Fruit fly (Drosophila melanogaster) whole organism, embryonic: ENCODE results near the gene CG33927.

Experiments used
- Adf1 ChIP-seq: fragments of 200-800 bp; sonication (Bioruptor generic); IDR thresholded peaks from 2 replicates; pipeline ENCODE4 v1.3.6; 2022; ENCODE audit warnings: missing biosample characterization, missing genetic modification characterization
- Asciz ChIP-seq: fragments of 200-800 bp; sonication (Bioruptor generic); optimal IDR thresholded peaks from 2 replicates; lab custom pipeline; 2017; ENCODE audit warnings: missing biosample characterization, mild to moderate bottlenecking, missing genetic modification characterization, missing genetic modification reagents
- Atf3 ChIP-seq: fragments of 200-800 bp; sonication (Bioruptor generic); optimal IDR thresholded peaks from 3 replicates; lab custom pipeline; 2016; ENCODE audit warnings: missing biosample characterization, missing genetic modification characterization
- B-H1 ChIP-seq: fragments of 200-800 bp; sonication (Bioruptor generic); IDR thresholded peaks from 3 replicates; pipeline ENCODE4 v1.3.6; 2022; ENCODE audit warnings: missing biosample characterization, missing genetic modification characterization
- CG10267 ChIP-seq: fragments of 200-800 bp; sonication (Bioruptor generic); optimal IDR thresholded peaks from 2 replicates; lab custom pipeline; 2018; ENCODE audit warnings: missing biosample characterization, mild to moderate bottlenecking, missing genetic modification characterization, moderate library complexity
- CG12219 ChIP-seq: fragments of 200-800 bp; sonication (Bioruptor generic); optimal IDR thresholded peaks from 3 replicates; lab custom pipeline; 2018; ENCODE audit warnings: missing biosample characterization, mild to moderate bottlenecking, missing genetic modification characterization
- CG12744 ChIP-seq: fragments of 200-800 bp; sonication (Bioruptor generic); optimal IDR thresholded peaks from 2 replicates; lab custom pipeline; 2016; ENCODE audit warnings: missing biosample characterization, missing genetic modification characterization
- CG13296 ChIP-seq: fragments of 200-800 bp; sonication (Bioruptor generic); optimal IDR thresholded peaks from 3 replicates; lab custom pipeline; 2018; ENCODE audit warnings: missing biosample characterization, mild to moderate bottlenecking, missing genetic modification characterization
- CG1529 ChIP-seq: fragments of 200-800 bp; sonication (Bioruptor generic); optimal IDR thresholded peaks from 3 replicates; lab custom pipeline; 2018; ENCODE audit warnings: missing biosample characterization, missing genetic modification characterization
- CG17802 ChIP-seq: fragments of 200-800 bp; sonication (Bioruptor generic); optimal IDR thresholded peaks from 2 replicates; lab custom pipeline; 2018; ENCODE audit warnings: missing biosample characterization, mild to moderate bottlenecking, missing genetic modification characterization, moderate library complexity
- CG2712 ChIP-seq: fragments of 200-800 bp; optimal IDR thresholded peaks from 3 replicates; lab custom pipeline; 2019; ENCODE audit warnings: missing biosample characterization, mild to moderate bottlenecking, missing genetic modification characterization, moderate library complexity
- CG32532 ChIP-seq: fragments of 200-800 bp; sonication (Bioruptor generic); IDR thresholded peaks from 2 replicates; pipeline ENCODE4 v1.3.6; 2022; ENCODE audit warnings: missing biosample characterization, missing genetic modification characterization
- CG34224 ChIP-seq: fragments of 200-800 bp; sonication (Bioruptor generic); IDR thresholded peaks from 3 replicates; pipeline ENCODE4 v1.3.6; 2022; ENCODE audit warnings: missing biosample characterization, missing genetic modification characterization; ENCODE audit not compliant: partially characterized antibody
- CG42726 ChIP-seq: fragments of 200-800 bp; sonication (Bioruptor generic); IDR thresholded peaks from 2 replicates; pipeline ENCODE4 v1.3.6; 2022; ENCODE audit warnings: missing biosample characterization, missing genetic modification characterization; ENCODE audit not compliant: partially characterized antibody
- CG4282 ChIP-seq: fragments of 200-800 bp; sonication (Bioruptor generic); optimal IDR thresholded peaks from 2 replicates; lab custom pipeline; 2016; ENCODE audit warnings: missing biosample characterization, missing genetic modification characterization
- CG4404 ChIP-seq: fragments of 200-800 bp; sonication (Bioruptor generic); IDR thresholded peaks from 2 replicates; pipeline ENCODE4 v1.3.6; 2022; ENCODE audit warnings: missing biosample characterization, missing genetic modification characterization
- CG4617 ChIP-seq: fragments of 200-800 bp; sonication (Bioruptor generic); optimal IDR thresholded peaks from 3 replicates; lab custom pipeline; 2016; ENCODE audit warnings: missing biosample characterization, missing genetic modification characterization, borderline replicate concordance
- CG5180 ChIP-seq: fragments of 200-800 bp; sonication (Bioruptor generic); optimal IDR thresholded peaks from 3 replicates; lab custom pipeline; 2017; ENCODE audit warnings: missing biosample characterization, missing genetic modification characterization, mild to moderate bottlenecking, moderate library complexity, missing genetic modification reagents
- CG6765 ChIP-seq: fragments of 200-800 bp; sonication (Bioruptor generic); optimal IDR thresholded peaks from 3 replicates; lab custom pipeline; 2017; ENCODE audit warnings: missing biosample characterization, mild to moderate bottlenecking, missing genetic modification characterization
- CG7928 ChIP-seq: fragments of 200-800 bp; sonication (Bioruptor generic); optimal IDR thresholded peaks from 2 replicates; lab custom pipeline; 2017; ENCODE audit warnings: missing biosample characterization, mild to moderate bottlenecking, missing genetic modification characterization
- CG7963 ChIP-seq: fragments of 200-800 bp; sonication (Bioruptor generic); IDR thresholded peaks from 3 replicates; pipeline ENCODE4 v1.3.6; 2022; ENCODE audit warnings: missing biosample characterization, missing genetic modification characterization; ENCODE audit not compliant: partially characterized antibody
- CG9437 ChIP-seq: fragments of 200-800 bp; sonication (Bioruptor generic); optimal IDR thresholded peaks from 2 replicates; lab custom pipeline; 2018; ENCODE audit warnings: missing biosample characterization, mild to moderate bottlenecking, missing genetic modification characterization
- CoRest ChIP-seq: fragments of 200-800 bp; sonication (Bioruptor generic); optimal IDR thresholded peaks from 3 replicates; lab custom pipeline; 2018; ENCODE audit warnings: missing biosample characterization, mild to moderate bottlenecking, missing genetic modification characterization, moderate library complexity
- Doc2 ChIP-seq: fragments of 200-800 bp; sonication (Bioruptor generic); IDR thresholded peaks from 2 replicates; pipeline ENCODE4 v1.3.6; 2022; ENCODE audit warnings: missing biosample characterization, missing genetic modification characterization
- Dp ChIP-seq: fragments of 200-800 bp; sonication (Bioruptor generic); optimal IDR thresholded peaks from 2 replicates; lab custom pipeline; 2018; ENCODE audit warnings: missing biosample characterization, mild to moderate bottlenecking, missing genetic modification characterization, moderate library complexity
- Dref ChIP-seq: fragments of 200-800 bp; sonication (Bioruptor generic); IDR thresholded peaks from 2 replicates; pipeline ENCODE4 v1.3.6; 2022; ENCODE audit warnings: missing biosample characterization, missing genetic modification characterization
- E2f2 ChIP-seq: fragments of 200-800 bp; sonication (Bioruptor generic); IDR thresholded peaks from 2 replicates; pipeline ENCODE4 v1.3.6; 2022; ENCODE audit warnings: missing biosample characterization, missing genetic modification characterization
- GATAe ChIP-seq: fragments of 200-800 bp; sonication (Bioruptor generic); conservative IDR thresholded peaks from 2 replicates; pipeline ENCODE4 v1.3.6; 2022; ENCODE audit warnings: missing biosample characterization, missing genetic modification characterization
- Hmx ChIP-seq: fragments of 200-800 bp; sonication (Bioruptor generic); optimal IDR thresholded peaks from 2 replicates; lab custom pipeline; 2016; ENCODE audit warnings: missing biosample characterization, missing genetic modification characterization
- Spps ChIP-seq: fragments of 200-800 bp; sonication (Bioruptor generic); optimal IDR thresholded peaks from 2 replicates; lab custom pipeline; 2018; ENCODE audit warnings: missing biosample characterization, mild to moderate bottlenecking, missing genetic modification characterization
- ab ChIP-seq: fragments of 200-800 bp; sonication (Bioruptor generic); optimal IDR thresholded peaks from 2 replicates; lab custom pipeline; 2016; ENCODE audit warnings: missing biosample characterization, missing genetic modification characterization
- amos ChIP-seq: fragments of 200-800 bp; sonication (Bioruptor generic); IDR thresholded peaks from 2 replicates; pipeline ENCODE4 v1.3.6; 2022; ENCODE audit warnings: missing biosample characterization, missing genetic modification characterization; ENCODE audit not compliant: partially characterized antibody
- caup ChIP-seq: fragments of 200-800 bp; sonication (Bioruptor generic); optimal IDR thresholded peaks from 3 replicates; lab custom pipeline; 2017; ENCODE audit warnings: missing biosample characterization, mild to moderate bottlenecking, missing genetic modification characterization, moderate library complexity; ENCODE audit not compliant: severe bottlenecking
- ci ChIP-seq: fragments of 200-800 bp; sonication (Bioruptor generic); IDR thresholded peaks from 3 replicates; pipeline ENCODE4 v1.3.6; 2022; ENCODE audit warnings: missing biosample characterization, missing genetic modification characterization
- da ChIP-seq: fragments of 200-800 bp; sonication (Bioruptor generic); optimal IDR thresholded peaks from 2 replicates; lab custom pipeline; 2016; ENCODE audit warnings: missing biosample characterization, missing genetic modification characterization
- disco-r ChIP-seq: fragments of 200-800 bp; sonication (Bioruptor generic); optimal IDR thresholded peaks from 2 replicates; lab custom pipeline; 2016; ENCODE audit warnings: missing biosample characterization, missing genetic modification characterization
- dm ChIP-seq: fragments of 200-800 bp; sonication (Bioruptor generic); optimal IDR thresholded peaks from 3 replicates; lab custom pipeline; 2016; ENCODE audit warnings: missing biosample characterization, missing genetic modification characterization
- dmrt11E ChIP-seq: fragments of 200-800 bp; sonication (Bioruptor generic); optimal IDR thresholded peaks from 3 replicates; lab custom pipeline; 2018; ENCODE audit warnings: missing biosample characterization, mild to moderate bottlenecking, missing genetic modification characterization, moderate library complexity
- eyg ChIP-seq: fragments of 200-800 bp; sonication (Bioruptor generic); optimal IDR thresholded peaks from 3 replicates; lab custom pipeline; 2016; ENCODE audit warnings: missing biosample characterization, missing genetic modification characterization
- gcm2 ChIP-seq: fragments of 200-800 bp; sonication (Bioruptor generic); optimal IDR thresholded peaks from 2 replicates; lab custom pipeline; 2016; ENCODE audit warnings: missing biosample characterization, missing genetic modification characterization
- grau ChIP-seq: fragments of 200-800 bp; optimal IDR thresholded peaks from 3 replicates; lab custom pipeline; 2019; ENCODE audit warnings: missing biosample characterization, mild to moderate bottlenecking, missing genetic modification characterization, moderate library complexity
- knrl ChIP-seq: fragments of 200-800 bp; sonication (Bioruptor generic); IDR thresholded peaks from 3 replicates; pipeline ENCODE4 v1.3.6; 2022; ENCODE audit warnings: missing biosample characterization, missing genetic modification characterization; ENCODE audit not compliant: partially characterized antibody
- lab ChIP-seq: fragments of 200-800 bp; sonication (Bioruptor generic); optimal IDR thresholded peaks from 3 replicates; lab custom pipeline; 2017; ENCODE audit warnings: missing biosample characterization, missing genetic modification characterization, mild to moderate bottlenecking, moderate library complexity, missing genetic modification reagents
- mam ChIP-seq: fragments of 200-800 bp; sonication (Bioruptor generic); optimal IDR thresholded peaks from 3 replicates; lab custom pipeline; 2016; ENCODE audit warnings: missing biosample characterization, missing genetic modification characterization
- nerfin-2 ChIP-seq: fragments of 200-800 bp; sonication (Bioruptor generic); IDR thresholded peaks from 2 replicates; pipeline ENCODE4 v1.3.6; 2022; ENCODE audit warnings: missing biosample characterization, missing genetic modification characterization; ENCODE audit not compliant: partially characterized antibody
- nmo ChIP-seq: fragments of 200-800 bp; sonication (Bioruptor generic); optimal IDR thresholded peaks from 2 replicates; lab custom pipeline; 2018; ENCODE audit warnings: missing biosample characterization, mild to moderate bottlenecking, missing genetic modification characterization, moderate library complexity
- phol ChIP-seq: fragments of 200-800 bp; sonication (Bioruptor generic); optimal IDR thresholded peaks from 3 replicates; lab custom pipeline; 2018; ENCODE audit warnings: missing biosample characterization, mild to moderate bottlenecking, missing genetic modification characterization, moderate library complexity
- rib ChIP-seq: fragments of 200-800 bp; sonication (Bioruptor generic); IDR thresholded peaks from 2 replicates; pipeline ENCODE4 v1.3.6; 2022; ENCODE audit warnings: missing biosample characterization, missing genetic modification characterization
- row ChIP-seq: fragments of 200-800 bp; sonication (Bioruptor generic); IDR thresholded peaks from 3 replicates; pipeline ENCODE4 v1.3.6; 2022; ENCODE audit warnings: missing biosample characterization, missing genetic modification characterization
- sens ChIP-seq: fragments of 200-800 bp; sonication (Bioruptor generic); peaks from one replicate; lab custom pipeline; 2016; ENCODE audit warnings: missing biosample characterization, missing genetic modification characterization

Gene CG33927

dm6 chr3R:4645457-4646082 is 44.8 kb downstream of the CG33927 start, which contains the start of the genes Dlip2 and rpk (continued):
- TF ChIP-seq Spps (tag; lab: Kevin White, UChicago): no peak
- TF ChIP-seq CG7963 (GFP tag; lab: Robert Waterston, UW): peak; percentile 73; the same call in 2 of the 3 replicates
- TF ChIP-seq dm (GFP tag; lab: Kevin White, UChicago): no peak
- no peak for TF ChIP-seq Adf1
- TF ChIP-seq nmo (GFP tag; lab: Kevin White, UChicago): peak; percentile 45
- no peak for TF ChIP-seq CG12744 (GFP tag; lab: Kevin White, UChicago)
- no peak for TF ChIP-seq CG6765
- TF ChIP-seq CG5180 (GFP tag; lab: Kevin White, UChicago): no peak
- TF ChIP-seq CG12219 (GFP tag; lab: Kevin White, UChicago): no peak
- TF ChIP-seq CG1529: no peak
- TF ChIP-seq ci: no peak
- TF ChIP-seq GATAe: no peak
- no peak for TF ChIP-seq Hmx (GFP tag; lab: Kevin White, UChicago)
- TF ChIP-seq Dref (GFP tag; lab: Robert Waterston, UW): peak; percentile 72
- no peak for TF ChIP-seq Asciz (GFP tag; lab: Kevin White, UChicago)
- TF ChIP-seq sens (GFP tag; lab: Kevin White, UChicago): peak; percentile 74
- no peak for TF ChIP-seq CG13296 (GFP tag; lab: Kevin White, UChicago)
- peak; percentile 89 for TF ChIP-seq knrl (GFP tag; lab: Robert Waterston, UW)
- no peak for TF ChIP-seq Doc2 (GFP tag; lab: Robert Waterston, UW)
- no peak for TF ChIP-seq lab (GFP tag; lab: Kevin White, UChicago)
- peak; percentile 90 for TF ChIP-seq phol
- TF ChIP-seq CoRest: peak; percentile 31
- TF ChIP-seq CG34224 (GFP tag; lab: Robert Waterston, UW): peak; percentile 93
- peak; percentile 30 for TF ChIP-seq CG10267 (tag; lab: Kevin White, UChicago)
- TF ChIP-seq CG32532 (GFP tag; lab: Robert Waterston, UW): no peak
- peak; percentile 38 for TF ChIP-seq CG4617 (GFP tag; lab: Kevin White, UChicago)
- no peak for TF ChIP-seq Atf3
- no peak for TF ChIP-seq CG4404 (GFP tag; lab: Robert Waterston, UW)
- TF ChIP-seq mam (GFP tag; lab: Kevin White, UChicago): no peak
- no peak for TF ChIP-seq dmrt11E (tag; lab: Kevin White, UChicago)
- TF ChIP-seq CG2712: peak; percentile 5
- no peak for TF ChIP-seq CG4282
- TF ChIP-seq CG9437: peak; percentile 30
- no peak for TF ChIP-seq eyg
- TF ChIP-seq ab (GFP tag; lab: Kevin White, UChicago): no peak
- no peak for TF ChIP-seq CG7928 (GFP tag; lab: Kevin White, UChicago)
- TF ChIP-seq disco-r (GFP tag; lab: Kevin White, UChicago): no peak
- TF ChIP-seq E2f2 (GFP tag; lab: Robert Waterston, UW): peak; percentile 51
- TF ChIP-seq rib (GFP tag; lab: Robert Waterston, UW): no peak
- no peak for TF ChIP-seq B-H1 (GFP tag; lab: Robert Waterston, UW)
- TF ChIP-seq row: peak; percentile 66; the same call in 2 of the 3 replicates
- TF ChIP-seq grau (tag; lab: Kevin White, UChicago): peak; percentile 4
- peak; percentile 49 for TF ChIP-seq Dp
- peak; percentile 77 for TF ChIP-seq CG17802
- no peak for TF ChIP-seq caup (GFP tag; lab: Kevin White, UChicago)
- peak; percentile 62; the same call in 1 of the 2 replicates for TF ChIP-seq nerfin-2 (GFP tag; lab: Robert Waterston, UW)
- TF ChIP-seq CG42726: peak; percentile 60; the same call in 1 of the 2 replicates
- TF ChIP-seq da (GFP tag; lab: Kevin White, UChicago): no peak
- no peak for TF ChIP-seq gcm2
- peak; percentile 90 for TF ChIP-seq amos (GFP tag; lab: Robert Waterston, UW)
